Worm (Caenorhabditis elegans) whole organism, L2 larva: ENCODE data around the gene F54D5.3.

Source experiments
- C34F6.9 ChIP-seq: fragments of 150-350 bp; optimal IDR thresholded peaks from 2 replicates; lab custom pipeline; 2014; ENCODE audit warnings: missing biosample characterization, missing genetic modification characterization
- F13H6.1 ChIP-seq: sonication (generic microtip); optimal IDR thresholded peaks from 2 replicates; lab custom pipeline; 2016; ENCODE audit warnings: missing genetic modification characterization, missing compliant biosample characterization
- Y55F3AM.14 ChIP-seq: fragments of 200-800 bp; sonication (Bioruptor generic); optimal IDR thresholded peaks from 2 replicates; lab custom pipeline; 2018; ENCODE audit warnings: mild to moderate bottlenecking, missing genetic modification characterization, missing compliant biosample characterization
- ZK546.5 ChIP-seq: sonication (generic microtip); optimal IDR thresholded peaks from 2 replicates; lab custom pipeline; 2017; ENCODE audit warnings: missing biosample characterization, missing genetic modification characterization
- alr-1 ChIP-seq: fragments of 150-350 bp; optimal IDR thresholded peaks from 2 replicates; lab custom pipeline; 2014; ENCODE audit warnings: missing biosample characterization, missing genetic modification characterization
- aly-2 ChIP-seq: fragments of 150-350 bp; optimal IDR thresholded peaks from 2 replicates; lab custom pipeline; 2014; ENCODE audit warnings: missing biosample characterization, missing genetic modification characterization
- ama-1 ChIP-seq: fragments of 150-350 bp; optimal IDR thresholded peaks from 2 replicates; lab custom pipeline; 2018; ENCODE audit warnings: inconsistent platforms
- blmp-1 ChIP-seq: sonication (generic microtip); optimal IDR thresholded peaks from 2 replicates; lab custom pipeline; 2017; ENCODE audit warnings: missing genetic modification characterization, mild to moderate bottlenecking, missing compliant biosample characterization, antibody characterized with exemption, moderate library complexity; ENCODE audit not compliant: insufficient read depth
- ceh-16 ChIP-seq: fragments of 150-350 bp; optimal IDR thresholded peaks from 2 replicates; lab custom pipeline; 2014; ENCODE audit warnings: missing biosample characterization, missing genetic modification characterization
- ceh-82 ChIP-seq: fragments of 150-350 bp; optimal IDR thresholded peaks from 2 replicates; lab custom pipeline; 2014; ENCODE audit warnings: missing biosample characterization, missing genetic modification characterization
- dmd-4 ChIP-seq: sonication (generic microtip); optimal IDR thresholded peaks from 2 replicates; lab custom pipeline; 2017; ENCODE audit warnings: missing biosample characterization, missing genetic modification characterization
- egl-27 ChIP-seq: sonication (generic microtip); optimal IDR thresholded peaks from 3 replicates; lab custom pipeline; 2017; ENCODE audit warnings: missing biosample characterization, missing genetic modification reagents, missing genetic modification characterization
- elt-1 ChIP-seq: fragments of 150-350 bp; optimal IDR thresholded peaks from 2 replicates; lab custom pipeline; 2014; ENCODE audit warnings: missing biosample characterization, missing genetic modification characterization
- elt-3 ChIP-seq: sonication (generic microtip); optimal IDR thresholded peaks from 2 replicates; lab custom pipeline; 2017; ENCODE audit warnings: missing biosample characterization, missing genetic modification characterization
- fos-1 ChIP-seq: fragments of 150-350 bp; optimal IDR thresholded peaks from 2 replicates; lab custom pipeline; 2014; ENCODE audit warnings: missing biosample characterization, missing genetic modification characterization
- gmeb-1 ChIP-seq: fragments of 150-350 bp; optimal IDR thresholded peaks from 2 replicates; lab custom pipeline; 2014; ENCODE audit warnings: missing biosample characterization, missing genetic modification characterization
- lin-11 ChIP-seq: fragments of 150-350 bp; sonication (generic microtip); optimal IDR thresholded peaks from 2 replicates; lab custom pipeline; 2014; ENCODE audit warnings: missing biosample characterization, missing genetic modification characterization, inconsistent platforms, mixed read lengths
- lin-13 ChIP-seq: fragments of 150-350 bp; optimal IDR thresholded peaks from 2 replicates; lab custom pipeline; 2014; ENCODE audit warnings: missing biosample characterization, missing genetic modification reagents, missing genetic modification characterization
- lin-39 ChIP-seq: fragments of 150-350 bp; optimal IDR thresholded peaks from 2 replicates; lab custom pipeline; 2014; ENCODE audit warnings: missing biosample characterization, missing genetic modification reagents, missing genetic modification characterization
- lsy-2 ChIP-seq, 2 experiments: fragments of 150-350 bp in 1 of 2; sonication (generic microtip) in 1 of 2; optimal IDR thresholded peaks; 2 replicates each; lab custom pipeline; 2014 to 2017; ENCODE audit warnings: missing biosample characterization in 2 of 2, missing genetic modification characterization in 2 of 2
- mab-5 ChIP-seq: fragments of 150-350 bp; optimal IDR thresholded peaks from 2 replicates; lab custom pipeline; 2014; ENCODE audit warnings: missing biosample characterization, missing genetic modification characterization
- mbf-1 ChIP-seq: sonication (generic microtip); optimal IDR thresholded peaks from 2 replicates; lab custom pipeline; 2017; ENCODE audit warnings: missing biosample characterization, missing genetic modification characterization
- mdl-1 ChIP-seq, 2 experiments: fragments of 150-350 bp in 1 of 2; sonication (generic microtip) in 1 of 2; optimal IDR thresholded peaks; 2 replicates each; lab custom pipeline; 2017; ENCODE audit warnings: missing biosample characterization in 2 of 2, missing genetic modification characterization in 2 of 2
- nhr-10 ChIP-seq: sonication (generic microtip); optimal IDR thresholded peaks from 2 replicates; lab custom pipeline; 2017; ENCODE audit warnings: missing biosample characterization, missing genetic modification characterization
- nhr-11 ChIP-seq: fragments of 150-350 bp; optimal IDR thresholded peaks from 2 replicates; lab custom pipeline; 2014; ENCODE audit warnings: missing biosample characterization, missing genetic modification characterization
- nhr-12 ChIP-seq: fragments of 150-350 bp; optimal IDR thresholded peaks from 2 replicates; lab custom pipeline; 2014; ENCODE audit warnings: missing biosample characterization, missing genetic modification characterization
- nhr-129 ChIP-seq: fragments of 150-350 bp; optimal IDR thresholded peaks from 2 replicates; lab custom pipeline; 2014; ENCODE audit warnings: missing biosample characterization, missing genetic modification characterization
- nhr-21 ChIP-seq: fragments of 150-350 bp; optimal IDR thresholded peaks from 2 replicates; lab custom pipeline; 2014; ENCODE audit warnings: missing biosample characterization, missing genetic modification characterization
- nhr-23 ChIP-seq: fragments of 150-350 bp; optimal IDR thresholded peaks from 2 replicates; lab custom pipeline; 2014; ENCODE audit warnings: missing biosample characterization, missing genetic modification reagents, missing genetic modification characterization
- nhr-237 ChIP-seq: fragments of 150-350 bp; optimal IDR thresholded peaks from 2 replicates; lab custom pipeline; 2014; ENCODE audit warnings: missing biosample characterization, missing genetic modification characterization
- nhr-25 ChIP-seq: fragments of 150-350 bp; sonication (generic microtip); optimal IDR thresholded peaks from 3 replicates; lab custom pipeline; 2014; ENCODE audit warnings: missing biosample characterization, missing genetic modification characterization
- nhr-6 ChIP-seq: fragments of 150-350 bp; optimal IDR thresholded peaks from 2 replicates; lab custom pipeline; 2014; ENCODE audit warnings: missing biosample characterization, missing genetic modification characterization
- nhr-77 ChIP-seq: fragments of 150-350 bp; optimal IDR thresholded peaks from 2 replicates; lab custom pipeline; 2014; ENCODE audit warnings: missing biosample characterization, missing genetic modification characterization
- peb-1 ChIP-seq: fragments of 150-350 bp; optimal IDR thresholded peaks from 2 replicates; lab custom pipeline; 2014; ENCODE audit warnings: missing biosample characterization, missing genetic modification characterization
- sem-4 ChIP-seq: fragments of 150-350 bp; optimal IDR thresholded peaks from 2 replicates; lab custom pipeline; 2014; ENCODE audit warnings: missing biosample characterization, missing genetic modification reagents, missing genetic modification characterization
- sma-3 ChIP-seq: sonication (generic microtip); optimal IDR thresholded peaks from 2 replicates; lab custom pipeline; 2016; ENCODE audit warnings: missing genetic modification reagents, missing genetic modification characterization, missing compliant biosample characterization
- sma-9 ChIP-seq, 2 experiments: fragments of 150-350 bp in 1 of 2; sonication (generic microtip) in 1 of 2; optimal IDR thresholded peaks; 2 replicates each; lab custom pipeline; 2014 to 2016; ENCODE audit warnings: missing genetic modification characterization in 2 of 2, mild to moderate bottlenecking in 1 of 2, missing biosample characterization in 1 of 2, missing compliant biosample characterization in 1 of 2, missing genetic modification reagents in 1 of 2, moderate library complexity in 1 of 2
- snpc-4 ChIP-seq: fragments of 150-350 bp; optimal IDR thresholded peaks from 2 replicates; lab custom pipeline; 2014; ENCODE audit warnings: missing biosample characterization, missing genetic modification characterization
- unc-39 ChIP-seq: fragments of 150-350 bp; optimal IDR thresholded peaks from 2 replicates; lab custom pipeline; 2014; ENCODE audit warnings: missing biosample characterization, missing genetic modification characterization
- unc-55 ChIP-seq: fragments of 150-350 bp; sonication (generic microtip); optimal IDR thresholded peaks from 3 replicates; lab custom pipeline; 2014; ENCODE audit warnings: missing biosample characterization, missing genetic modification reagents, missing genetic modification characterization
- unc-62 ChIP-seq: fragments of 150-350 bp; optimal IDR thresholded peaks from 2 replicates; lab custom pipeline; 2014; ENCODE audit warnings: missing biosample characterization, missing genetic modification reagents, missing genetic modification characterization
- zag-1 ChIP-seq: fragments of 150-350 bp; optimal IDR thresholded peaks from 2 replicates; lab custom pipeline; 2014; ENCODE audit warnings: missing biosample characterization, missing genetic modification characterization
- ztf-11 ChIP-seq: sonication (generic microtip); optimal IDR thresholded peaks from 2 replicates; lab custom pipeline; 2017; ENCODE audit warnings: missing biosample characterization, missing genetic modification characterization
- ztf-4 ChIP-seq: fragments of 150-350 bp; optimal IDR thresholded peaks from 2 replicates; lab custom pipeline; 2014; ENCODE audit warnings: missing biosample characterization, missing genetic modification characterization

F54D5.3 gene

ce11 chrII:11545299-11545951 lies 26.2 kb upstream of the F54D5.3 start, which contains the start of gene dnj-13 (continued):
- peak; percentile 90 for TF ChIP-seq gmeb-1 (tag; lab: Kevin White, UChicago)
- TF ChIP-seq lin-39 (tag; lab: Kevin White, UChicago), result peak; percentile 30
- TF ChIP-seq dmd-4 (tag; lab: Kevin White, UChicago), result peak; percentile 14
- TF ChIP-seq nhr-77 (tag; lab: Kevin White, UChicago), result peak; percentile 82
- peak; percentile 43 for TF ChIP-seq nhr-237 (tag; lab: Kevin White, UChicago)
- no peak for TF ChIP-seq mbf-1
- no peak for TF ChIP-seq nhr-12 (tag; lab: Kevin White, UChicago)
- TF ChIP-seq egl-27 (tag; lab: Kevin White, UChicago), result peak; percentile 76
- no peak for TF ChIP-seq ztf-11 (tag; lab: Kevin White, UChicago)
- TF ChIP-seq nhr-25, result peak; percentile 87
- peak; percentile 70 for TF ChIP-seq zag-1 (tag; lab: Kevin White, UChicago)
- TF ChIP-seq nhr-21, result peak; percentile 90
- TF ChIP-seq sma-9 (GFP tag; optimal IDR thresholded peaks at IDR 0.05; lab: Kevin White, UChicago), result peak; percentile 97
- TF ChIP-seq sma-9 (tag; optimal IDR thresholded peaks at IDR 0.05; lab: Kevin White, UChicago), result no peak
- peak; percentile 54 for TF ChIP-seq ceh-82 (tag; lab: Kevin White, UChicago)
- peak; percentile 66 for TF ChIP-seq blmp-1 (tag; lab: Kevin White, UChicago)

ce11 chrII:11545952-11546325 lies 25.7 kb upstream of the F54D5.3 start:
- no peak for TF ChIP-seq alr-1 (tag; lab: Kevin White, UChicago)
- no peak for TF ChIP-seq fos-1 (tag; lab: Kevin White, UChicago)
- TF ChIP-seq snpc-4 (tag; lab: Kevin White, UChicago), result no peak
- no peak for TF ChIP-seq nhr-21
- TF ChIP-seq nhr-11, result no peak
- TF ChIP-seq lsy-2 (tag; optimal IDR thresholded peaks at IDR 0.05; lab: Kevin White, UChicago), result no peak
- TF ChIP-seq Y55F3AM.14 (GFP tag; lab: Kevin White, UChicago), result no peak
- no peak for TF ChIP-seq peb-1 (tag; lab: Kevin White, UChicago)
- TF ChIP-seq unc-55 (GFP tag; lab: Kevin White, UChicago), result no peak
- no peak for TF ChIP-seq nhr-237 (tag; lab: Kevin White, UChicago)
- TF ChIP-seq sma-9 (GFP tag; optimal IDR thresholded peaks at IDR 0.05; lab: Kevin White, UChicago), result no peak
- no peak for TF ChIP-seq sma-9 (tag; optimal IDR thresholded peaks at IDR 0.05; lab: Kevin White, UChicago)
- TF ChIP-seq unc-39 (tag; lab: Kevin White, UChicago), result no peak
- TF ChIP-seq unc-62, result no peak
- no peak for TF ChIP-seq egl-27 (tag; lab: Kevin White, UChicago)
- no peak for TF ChIP-seq elt-3 (tag; lab: Kevin White, UChicago)

- TF ChIP-seq ama-1 (lab: Kevin White, UChicago) (peak; percentile 99), nhr-12 (tag; lab: Kevin White, UChicago) (no peak), lsy-2 (tag; optimal IDR thresholded peaks at IDR 0.05; lab: Kevin White, UChicago) (peak; percentile 24 to 75), egl-27 (tag; lab: Kevin White, UChicago) (no peak), elt-3 (tag; lab: Kevin White, UChicago) (no peak), C34F6.9 (tag; lab: Kevin White, UChicago) (peak; percentile 61), elt-1 (no peak), lin-13 (GFP tag; lab: Kevin White, UChicago) (peak; percentile 50), nhr-129 (tag; lab: Kevin White, UChicago) (peak; percentile 83), F13H6.1 (tag; lab: Kevin White, UChicago) (peak; percentile 37), ceh-16 (peak; percentile 3), lin-11 (tag; lab: Kevin White, UChicago) (no peak), sem-4 (tag; lab: Kevin White, UChicago) (peak; percentile 27), mdl-1 (tag; optimal IDR thresholded peaks at IDR 0.05; lab: Kevin White, UChicago) (peak in 1 of 2 experiments; percentile 64), nhr-77 (tag; lab: Kevin White, UChicago) (no peak), zag-1 (tag; lab: Kevin White, UChicago) (no peak), nhr-23 (tag; lab: Kevin White, UChicago) (no peak), ztf-11 (tag; lab: Kevin White, UChicago) (no peak), mab-5 (tag; lab: Kevin White, UChicago) (no peak), gmeb-1 (tag; lab: Kevin White, UChicago) (peak; percentile 35), alr-1 (tag; lab: Kevin White, UChicago) (no peak), Y55F3AM.14 (GFP tag; lab: Kevin White, UChicago) (no peak), aly-2 (peak; percentile 37), nhr-25 (peak; percentile 65), lin-39 (tag; lab: Kevin White, UChicago) (no peak), nhr-21 (peak; percentile 61), snpc-4 (tag; lab: Kevin White, UChicago) (no peak), fos-1 (tag; lab: Kevin White, UChicago) (peak; percentile 13), ztf-4 (tag; lab: Kevin White, UChicago) (peak; percentile 96), ZK546.5 (tag; lab: Kevin White, UChicago) (no peak), unc-39 (tag; lab: Kevin White, UChicago) (no peak), sma-3 (GFP tag; lab: Kevin White, UChicago) (peak; percentile 43), nhr-10 (tag; lab: Kevin White, UChicago) (no peak), unc-62 (peak; percentile 20), nhr-237 (tag; lab: Kevin White, UChicago) (no peak), nhr-6 (peak; percentile 52), peb-1 (tag; lab: Kevin White, UChicago) (no peak), sma-9 (GFP tag; optimal IDR thresholded peaks at IDR 0.05; lab: Kevin White, UChicago) (peak; percentile 58), sma-9 (tag; optimal IDR thresholded peaks at IDR 0.05; lab: Kevin White, UChicago) (no peak), dmd-4 (tag; lab: Kevin White, UChicago) (no peak), blmp-1 (tag; lab: Kevin White, UChicago) (peak; percentile 34)
Measured at ce11 chrII:11547254-11547687, 24.3 kb upstream of the F54D5.3 start, which contains the start of gene F54D5.7. Gene F54D5.7 (plus strand): TSS chrII:11547517.
